Worm (Caenorhabditis elegans) whole organism, young adult: Measurements from ENCODE around the gene fbxb-5.

Experiments
- B0019.2 ChIP-seq: fragments of 200-800 bp; sonication (Bioruptor generic); conservative IDR thresholded peaks from 2 replicates; pipeline ENCODE4 v1.3.6; 2022; ENCODE audit warnings: missing genetic modification reagents, missing genetic modification characterization, missing compliant biosample characterization
- C06A6.2 ChIP-seq: fragments of 200-800 bp; sonication (Bioruptor generic); conservative IDR thresholded peaks from 2 replicates; pipeline ENCODE4 v1.3.6; 2022; ENCODE audit warnings: missing genetic modification characterization, missing compliant biosample characterization
- C17E4.6 ChIP-seq: fragments of 200-800 bp; sonication (Bioruptor generic); IDR thresholded peaks from 2 replicates; pipeline ENCODE4 v1.3.6; 2022; ENCODE audit warnings: missing genetic modification reagents, missing genetic modification characterization, missing compliant biosample characterization
- F22D6.2 ChIP-seq: sonication (generic microtip); optimal IDR thresholded peaks from 2 replicates; lab custom pipeline; 2016; ENCODE audit warnings: mild to moderate bottlenecking, missing genetic modification characterization, missing compliant biosample characterization
- F55B11.4 ChIP-seq: sonication (generic microtip); optimal IDR thresholded peaks from 2 replicates; lab custom pipeline; 2016; ENCODE audit warnings: missing compliant biosample characterization, missing genetic modification characterization, borderline replicate concordance; ENCODE audit not compliant: insufficient read depth
- F57A8.1 ChIP-seq: fragments of 200-800 bp; sonication (Bioruptor generic); optimal IDR thresholded peaks from 2 replicates; lab custom pipeline; 2018; ENCODE audit warnings: mild to moderate bottlenecking, missing genetic modification characterization, moderate library complexity, missing compliant biosample characterization
- F57C9.4 ChIP-seq: sonication (generic microtip); optimal IDR thresholded peaks from 2 replicates; lab custom pipeline; 2017; ENCODE audit warnings: mild to moderate bottlenecking, missing genetic modification characterization, missing compliant biosample characterization
- K12H6.12 ChIP-seq: fragments of 200-800 bp; sonication (Bioruptor generic); optimal IDR thresholded peaks from 2 replicates; lab custom pipeline; 2018; ENCODE audit warnings: mild to moderate bottlenecking, missing genetic modification characterization, missing compliant biosample characterization
- ama-1 ChIP-seq, 3 experiments: fragments of 150-350 bp in 1 of 3; sonication (generic microtip) in 2 of 3; optimal IDR thresholded peaks; 2 replicates each; lab custom pipeline; 2014 to 2018; ENCODE audit warnings: missing biosample characterization in 2 of 3, missing genetic modification characterization in 2 of 3, missing genetic modification reagents in 2 of 3
- atf-7 ChIP-seq: sonication (generic microtip); optimal IDR thresholded peaks from 2 replicates; lab custom pipeline; 2017; ENCODE audit warnings: mild to moderate bottlenecking, missing genetic modification characterization, missing compliant biosample characterization
- attf-3 ChIP-seq: fragments of 200-800 bp; sonication (Bioruptor generic); conservative IDR thresholded peaks from 2 replicates; pipeline ENCODE4 v1.3.6; 2022; ENCODE audit warnings: missing genetic modification reagents, missing genetic modification characterization, missing compliant biosample characterization
- attf-5 ChIP-seq: fragments of 200-800 bp; sonication (Bioruptor generic); optimal IDR thresholded peaks from 2 replicates; lab custom pipeline; 2018; ENCODE audit warnings: mild to moderate bottlenecking, missing genetic modification characterization, missing compliant biosample characterization
- bed-2 ChIP-seq: fragments of 200-800 bp; sonication (Bioruptor generic); IDR thresholded peaks from 2 replicates; pipeline ENCODE4 v1.3.6; 2022; ENCODE audit warnings: missing genetic modification reagents, missing genetic modification characterization, missing compliant biosample characterization
- ccch-3 ChIP-seq: fragments of 200-800 bp; sonication (Bioruptor generic); optimal IDR thresholded peaks from 2 replicates; lab custom pipeline; 2018; ENCODE audit warnings: mild to moderate bottlenecking, missing genetic modification characterization, missing compliant biosample characterization
- ceh-79 ChIP-seq: sonication (generic microtip); optimal IDR thresholded peaks from 2 replicates; lab custom pipeline; 2017; ENCODE audit warnings: mild to moderate bottlenecking, missing genetic modification characterization, missing compliant biosample characterization
- fkh-3 ChIP-seq: sonication (generic microtip); optimal IDR thresholded peaks from 2 replicates; lab custom pipeline; 2016; ENCODE audit warnings: mild to moderate bottlenecking, missing genetic modification characterization, missing compliant biosample characterization
- hmg-1.2 ChIP-seq: fragments of 200-800 bp; sonication (Bioruptor generic); IDR thresholded peaks from 2 replicates; pipeline ENCODE4 v1.3.6; 2022; ENCODE audit warnings: missing genetic modification reagents, missing genetic modification characterization, missing compliant biosample characterization
- lsy-27 ChIP-seq: sonication (generic microtip); optimal IDR thresholded peaks from 2 replicates; lab custom pipeline; 2017; ENCODE audit warnings: missing genetic modification characterization, mild to moderate bottlenecking, missing compliant biosample characterization, antibody characterized with exemption, missing genotype, borderline replicate concordance; ENCODE audit not compliant: insufficient read depth
- madf-3 ChIP-seq: fragments of 200-800 bp; sonication (Bioruptor generic); IDR thresholded peaks from 2 replicates; pipeline ENCODE4 v1.3.6; 2022; ENCODE audit warnings: missing genetic modification reagents, missing genetic modification characterization, missing compliant biosample characterization
- mel-28 ChIP-seq: sonication (generic microtip); optimal IDR thresholded peaks from 2 replicates; lab custom pipeline; 2016; ENCODE audit warnings: borderline replicate concordance, mild to moderate bottlenecking, missing genetic modification characterization, missing compliant biosample characterization
- mes-4 ChIP-seq: sonication (generic microtip); optimal IDR thresholded peaks from 2 replicates; lab custom pipeline; 2016; ENCODE audit warnings: missing genotype, missing genetic modification characterization, missing compliant biosample characterization
- nfya-1 ChIP-seq: sonication (generic microtip); optimal IDR thresholded peaks from 2 replicates; lab custom pipeline; 2017; ENCODE audit warnings: antibody characterized with exemption, missing compliant biosample characterization, missing genetic modification characterization, borderline replicate concordance; ENCODE audit not compliant: insufficient read depth
- nhr-179 ChIP-seq: sonication (generic microtip); optimal IDR thresholded peaks from 2 replicates; lab custom pipeline; 2016; ENCODE audit warnings: mild to moderate bottlenecking, missing genetic modification characterization, missing compliant biosample characterization
- rcor-1 ChIP-seq: fragments of 200-800 bp; sonication (Bioruptor generic); IDR thresholded peaks from 2 replicates; pipeline ENCODE4 v1.3.6; 2022; ENCODE audit warnings: missing genetic modification reagents, missing genetic modification characterization, missing compliant biosample characterization
- rpc-1 ChIP-seq, 2 experiments: fragments of 150-350 bp in 1 of 2; sonication (generic microtip) in 1 of 2; optimal IDR thresholded peaks; 2 replicates each; lab custom pipeline; 2014 to 2018; ENCODE audit warnings: missing biosample characterization in 1 of 2, missing genetic modification characterization in 1 of 2, missing genetic modification reagents in 1 of 2, missing genotype in 1 of 2
- sea-2 ChIP-seq: fragments of 200-800 bp; sonication (Bioruptor generic); IDR thresholded peaks from 2 replicates; pipeline ENCODE4 v1.3.6; 2022; ENCODE audit warnings: missing genetic modification characterization, missing compliant biosample characterization
- somi-1 ChIP-seq: fragments of 200-800 bp; sonication (Bioruptor generic); optimal IDR thresholded peaks from 2 replicates; lab custom pipeline; 2018; ENCODE audit warnings: mild to moderate bottlenecking, missing genetic modification characterization, missing compliant biosample characterization
- tbp1 ChIP-seq: fragments of 200-800 bp; sonication (Bioruptor generic); optimal IDR thresholded peaks from 2 replicates; lab custom pipeline; 2018; ENCODE audit warnings: mild to moderate bottlenecking, missing genetic modification characterization, missing compliant biosample characterization
- unc-62 ChIP-seq: fragments of 150-350 bp; optimal IDR thresholded peaks from 2 replicates; lab custom pipeline; 2014; ENCODE audit warnings: missing biosample characterization, missing genetic modification reagents, missing genetic modification characterization
- zfh-2 ChIP-seq: fragments of 200-800 bp; sonication (Bioruptor generic); conservative IDR thresholded peaks from 2 replicates; pipeline ENCODE4 v1.3.6; 2022; ENCODE audit warnings: missing genetic modification reagents, missing genetic modification characterization, missing compliant biosample characterization

fbxb-5 gene

ce11 chrII:1683742-1684141 is 38.6 kb downstream of the fbxb-5 start, which contains the start of gene fbxb-25:
TSS of gene fbxb-25 (plus strand) at chrII:1684042.
- TF ChIP-seq hmg-1.2 (GFP tag; lab: Robert Waterston, UW) (no peak), ccch-3 (no peak), rcor-1 (GFP tag; lab: Robert Waterston, UW) (no peak)

- TF ChIP-seq C06A6.2 (no peak), K12H6.12 (tag; lab: Kevin White, UChicago) (no peak), zfh-2 (no peak), somi-1 (no peak), ama-1 (optimal IDR thresholded peaks at IDR 0.05; lab: Kevin White, UChicago) (no peak), ama-1 (GFP tag; optimal IDR thresholded peaks at IDR 0.05; lab: Kevin White, UChicago) (no peak), unc-62 (GFP tag; lab: Kevin White, UChicago) (no peak)
Measured at ce11 chrII:1682218-1682617, 40.1 kb downstream of the fbxb-5 start, which contains the start of gene fbxb-26. TSS of gene fbxb-26 (plus strand) at chrII:1682518.

- no peak for TF ChIP-seq ccch-3
- TF ChIP-seq madf-3 (GFP tag; lab: Robert Waterston, UW) = no peak
- no peak for TF ChIP-seq F55B11.4 (tag; lab: Kevin White, UChicago)
- TF ChIP-seq lsy-27 = no peak
- no peak for TF ChIP-seq F22D6.2 (tag; lab: Kevin White, UChicago)
- no peak for TF ChIP-seq attf-3
- no peak for TF ChIP-seq F57C9.4 (tag; lab: Kevin White, UChicago)
- no peak for TF ChIP-seq B0019.2 (GFP tag; lab: Robert Waterston, UW)
- no peak for TF ChIP-seq mes-4 (tag; lab: Kevin White, UChicago)
Measured at ce11 chrII:1679081-1679480, 43.2 kb downstream of the fbxb-5 start, which contains the start of gene irld-36. TSS of gene irld-36 (plus strand) at chrII:1679381.

- TF ChIP-seq F57A8.1 (GFP tag; lab: Kevin White, UChicago) (no peak), madf-3 (GFP tag; lab: Robert Waterston, UW) (no peak), ceh-79 (tag; lab: Kevin White, UChicago) (no peak), bed-2 (GFP tag; lab: Robert Waterston, UW) (no peak), sea-2 (GFP tag; lab: Robert Waterston, UW) (no peak), mel-28 (tag; lab: Kevin White, UChicago) (no peak), tbp1 (GFP tag; lab: Kevin White, UChicago) (no peak), atf-7 (tag; lab: Kevin White, UChicago) (no peak), C17E4.6 (GFP tag; lab: Robert Waterston, UW) (no peak), nfya-1 (tag; lab: Kevin White, UChicago) (no peak), rpc-1 (optimal IDR thresholded peaks at IDR 0.05; lab: Kevin White, UChicago) (no peak), rpc-1 (tag; optimal IDR thresholded peaks at IDR 0.05; lab: Kevin White, UChicago) (no peak), nhr-179 (tag; lab: Kevin White, UChicago) (no peak), fkh-3 (no peak)
- TF ChIP-seq, all 124 proteins: peak for 0
Measured at ce11 chrII:1676088-1676487, 46.2 kb downstream of the fbxb-5 start, which contains the start of gene fbxb-17. TSS of gene fbxb-17 (plus strand) at chrII:1676388.

- TF ChIP-seq zfh-2 = peak; percentile 29; the same call in 1 of the 2 replicates
- TF ChIP-seq attf-5 (GFP tag; lab: Kevin White, UChicago) = no peak
- TF ChIP-seq, all 124 proteins: peak for 1
Measured at ce11 chrII:1672673-1673072, 49.6 kb downstream of the fbxb-5 start.
